Worm (Caenorhabditis elegans): Measurements from ENCODE around the gene Y45G12B.2.

ce11 chrV:2698826-2699225 is 4.3 kb downstream of the Y45G12B.2 start, which contains the start of gene nuo-5:
- no peak for TF ChIP-seq unc-39 (tag; optimal IDR thresholded peaks at IDR 0.05)
- no peak for TF ChIP-seq elt-2 (tag; optimal IDR thresholded peaks at IDR 0.05)

Measured in whole organism, L3 larva.